Worm (Caenorhabditis elegans): ENCODE results near the gene fbxa-190.

fbxa-190 gene

DNA sequence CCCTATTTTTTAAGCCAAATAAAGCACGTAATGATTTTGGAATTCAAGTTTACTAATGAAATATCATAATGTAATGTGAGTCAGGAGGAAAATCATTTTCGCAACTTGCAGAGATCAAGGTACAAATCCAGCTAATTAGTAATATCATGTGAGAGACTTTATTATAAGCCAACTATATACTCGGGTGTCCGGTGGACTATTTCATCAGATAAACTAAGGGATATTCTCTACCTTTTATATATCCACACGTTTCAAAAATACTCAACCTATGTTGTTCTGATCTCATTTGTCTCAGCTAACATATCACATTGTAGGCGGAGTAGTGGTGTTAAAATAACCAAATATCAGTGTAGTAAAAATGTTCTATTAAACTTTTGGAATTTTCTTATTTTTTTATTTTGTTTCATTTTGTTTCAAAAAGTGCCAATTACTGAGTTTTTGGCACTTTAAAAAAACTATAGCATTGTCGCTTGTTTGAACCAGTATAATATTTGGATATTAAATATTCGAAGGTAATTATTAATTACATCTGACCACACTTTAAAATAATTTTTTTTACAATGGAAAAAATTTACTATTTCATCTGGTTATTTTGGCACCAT, 17.7 kb downstream of the fbxa-190 start (continued):
- no peak for TF ChIP-seq him-1 (tag; optimal IDR thresholded peaks at IDR 0.05)
- no peak for TF ChIP-seq ztf-25 (GFP tag; IDR thresholded peaks at IDR 0.05)
- no peak for TF ChIP-seq bed-2 (GFP tag; IDR thresholded peaks at IDR 0.05)
- peak; percentile 71 for TF ChIP-seq F10E7.11 (tag; optimal IDR thresholded peaks at IDR 0.05)
- TF ChIP-seq B0035.1 (tag; optimal IDR thresholded peaks at IDR 0.05): peak; percentile 83
- TF ChIP-seq lsl-1 (GFP tag; optimal IDR thresholded peaks at IDR 0.05): no peak
- peak; percentile 66 for TF ChIP-seq somi-1 (GFP tag; optimal IDR thresholded peaks at IDR 0.05)
- no peak for TF ChIP-seq aptf-3 (GFP tag; IDR thresholded peaks at IDR 0.05)
- TF ChIP-seq ZK185.1 (tag; optimal IDR thresholded peaks at IDR 0.05; ENCODE audit: poor library complexity, severe bottlenecking): peak; percentile 98
- TF ChIP-seq madf-10 (tag; optimal IDR thresholded peaks at IDR 0.05): peak; percentile 91
- peak; percentile 95 for TF ChIP-seq B0336.3 (GFP tag; IDR thresholded peaks at IDR 0.05)
- TF ChIP-seq F22D6.2 (tag; optimal IDR thresholded peaks at IDR 0.05): peak; percentile 92
- peak in 1 of 2 experiments; percentile 88 for TF ChIP-seq let-607 (tag; optimal IDR thresholded peaks at IDR 0.05)
- peak; percentile 27 for TF ChIP-seq ccch-3 (GFP tag; optimal IDR thresholded peaks at IDR 0.05)
- TF ChIP-seq chd-7 (tag; optimal IDR thresholded peaks at IDR 0.05): peak; percentile 62
- peak; percentile 27 for TF ChIP-seq ets-4 (GFP tag; optimal IDR thresholded peaks at IDR 0.05)
- TF ChIP-seq nfya-2 (GFP tag; IDR thresholded peaks at IDR 0.05): no peak
- TF ChIP-seq hlh-26 (GFP tag; conservative IDR thresholded peaks at IDR 0.05): no peak
- TF ChIP-seq athp-1 (tag; optimal IDR thresholded peaks at IDR 0.05): no peak
- peak; percentile 81 for TF ChIP-seq cebp-2 (GFP tag; IDR thresholded peaks at IDR 0.05)
- TF ChIP-seq mcd-1 (GFP tag; IDR thresholded peaks at IDR 0.05): peak; percentile 73; the same call in 1 of the 2 replicates
- no peak for TF ChIP-seq Y53F4B.3 (GFP tag; IDR thresholded peaks at IDR 0.05)
- TF ChIP-seq K11D2.4 (GFP tag; IDR thresholded peaks at IDR 0.05): peak; percentile 96
- TF ChIP-seq mel-28 (tag; optimal IDR thresholded peaks at IDR 0.05; ENCODE audit: borderline replicate concordance): no peak
- TF ChIP-seq snpc-1.1 (tag; optimal IDR thresholded peaks at IDR 0.05; ENCODE audit: insufficient read depth): no peak
- no peak for TF ChIP-seq bed-1 (GFP tag; IDR thresholded peaks at IDR 0.05)
- no peak for TF ChIP-seq F33H1.4 (GFP tag; IDR thresholded peaks at IDR 0.05)
- no peak for TF ChIP-seq egrh-3 (GFP tag; IDR thresholded peaks at IDR 0.05)
- peak; percentile 90 for TF ChIP-seq Y53G8AR.9 (GFP tag; conservative IDR thresholded peaks at IDR 0.05)
- TF ChIP-seq madf-6 (GFP tag; IDR thresholded peaks at IDR 0.05): no peak
- peak; percentile 98 for TF ChIP-seq ztf-26 (tag; optimal IDR thresholded peaks at IDR 0.05)
- TF ChIP-seq hrde-1 (tag; optimal IDR thresholded peaks at IDR 0.05; ENCODE audit: borderline replicate concordance): no peak
- no peak for TF ChIP-seq F49E8.2 (tag; optimal IDR thresholded peaks at IDR 0.05; ENCODE audit: insufficient read depth)
- TF ChIP-seq ceh-79 (tag; optimal IDR thresholded peaks at IDR 0.05): peak; percentile 48
- no peak for TF ChIP-seq ama-1 (optimal IDR thresholded peaks at IDR 0.05)
- no peak for TF ChIP-seq ama-1 (GFP tag; optimal IDR thresholded peaks at IDR 0.05)
- no peak for TF ChIP-seq ztf-22 (GFP tag; optimal IDR thresholded peaks at IDR 0.05)
- peak; percentile 96 for TF ChIP-seq gei-17 (GFP tag; optimal IDR thresholded peaks at IDR 0.05)
- TF ChIP-seq F52B5.7 (tag; optimal IDR thresholded peaks at IDR 0.05): peak; percentile 47
- no peak for TF ChIP-seq nfya-1 (tag; optimal IDR thresholded peaks at IDR 0.05; ENCODE audit: borderline replicate concordance, insufficient read depth)
- peak; percentile 93 for TF ChIP-seq nfyb-1 (GFP tag; IDR thresholded peaks at IDR 0.05)
- no peak for TF ChIP-seq efl-1 (GFP tag; optimal IDR thresholded peaks at IDR 0.05)
- TF ChIP-seq Y95B8A.8 (GFP tag; IDR thresholded peaks at IDR 0.05): no peak
- TF ChIP-seq F37B4.10 (GFP tag; IDR thresholded peaks at IDR 0.05): 0 out of 2 replicates have a peak, but pooled peaks have one; percentile 84
- no peak for TF ChIP-seq ceh-91 (GFP tag; IDR thresholded peaks at IDR 0.05)
- peak; percentile 23 for TF ChIP-seq akir-1 (GFP tag; optimal IDR thresholded peaks at IDR 0.05)
- peak; percentile 60 for TF ChIP-seq ekl-4 (GFP tag; IDR thresholded peaks at IDR 0.05)
- TF ChIP-seq T26A5.8 (tag; optimal IDR thresholded peaks at IDR 0.05): no peak
